Worm (Caenorhabditis elegans) whole organism, young adult: ENCODE measurements around the gene cah-1.

Experiments used
- B0019.2 ChIP-seq: fragments of 200-800 bp; sonication (Bioruptor generic); conservative IDR thresholded peaks from 2 replicates; pipeline ENCODE4 v1.3.6; 2022; ENCODE audit warnings: missing genetic modification reagents, missing genetic modification characterization, missing compliant biosample characterization
- B0035.1 ChIP-seq: sonication (generic microtip); optimal IDR thresholded peaks from 2 replicates; lab custom pipeline; 2016; ENCODE audit warnings: missing genetic modification characterization, mild to moderate bottlenecking, missing compliant biosample characterization, missing genotype, missing genetic modification reagents
- C06A6.2 ChIP-seq: fragments of 200-800 bp; sonication (Bioruptor generic); conservative IDR thresholded peaks from 2 replicates; pipeline ENCODE4 v1.3.6; 2022; ENCODE audit warnings: missing genetic modification characterization, missing compliant biosample characterization
- D2030.7 ChIP-seq: fragments of 200-800 bp; sonication (Bioruptor generic); IDR thresholded peaks from 2 replicates; pipeline ENCODE4 v1.3.6; 2022; ENCODE audit warnings: missing genetic modification reagents, missing genetic modification characterization, missing compliant biosample characterization
- F37B4.10 ChIP-seq: fragments of 200-800 bp; sonication (Bioruptor generic); IDR thresholded peaks from 2 replicates; pipeline ENCODE4 v1.3.6; 2022; ENCODE audit warnings: missing genetic modification characterization, missing compliant biosample characterization
- F52B5.7 ChIP-seq: sonication (generic microtip); optimal IDR thresholded peaks from 2 replicates; lab custom pipeline; 2016; ENCODE audit warnings: mild to moderate bottlenecking, missing genetic modification characterization, missing compliant biosample characterization
- F57A8.1 ChIP-seq: fragments of 200-800 bp; sonication (Bioruptor generic); optimal IDR thresholded peaks from 2 replicates; lab custom pipeline; 2018; ENCODE audit warnings: mild to moderate bottlenecking, missing genetic modification characterization, moderate library complexity, missing compliant biosample characterization
- F57C9.4 ChIP-seq: sonication (generic microtip); optimal IDR thresholded peaks from 2 replicates; lab custom pipeline; 2017; ENCODE audit warnings: mild to moderate bottlenecking, missing genetic modification characterization, missing compliant biosample characterization
- T07F8.4 ChIP-seq: sonication (generic microtip); optimal IDR thresholded peaks from 2 replicates; lab custom pipeline; 2016; ENCODE audit warnings: mild to moderate bottlenecking, missing genetic modification characterization, moderate library complexity, missing compliant biosample characterization
- T26A5.8 ChIP-seq: sonication (generic microtip); optimal IDR thresholded peaks from 2 replicates; lab custom pipeline; 2016; ENCODE audit warnings: missing genetic modification characterization, missing compliant biosample characterization
- Y67H2A.10 ChIP-seq: fragments of 200-800 bp; sonication (Bioruptor generic); conservative IDR thresholded peaks from 2 replicates; pipeline ENCODE4 v1.3.6; 2022; ENCODE audit warnings: missing genetic modification reagents, missing genetic modification characterization, missing compliant biosample characterization
- Y95B8A.8 ChIP-seq: fragments of 200-800 bp; sonication (Bioruptor generic); IDR thresholded peaks from 2 replicates; pipeline ENCODE4 v1.3.6; 2022; ENCODE audit warnings: missing genetic modification reagents, missing genetic modification characterization, missing compliant biosample characterization
- aptf-2 ChIP-seq: fragments of 200-800 bp; sonication (Bioruptor generic); conservative IDR thresholded peaks from 2 replicates; pipeline ENCODE4 v1.3.6; 2022; ENCODE audit warnings: missing genetic modification reagents, missing genetic modification characterization, missing compliant biosample characterization
- aptf-3 ChIP-seq: fragments of 200-800 bp; sonication (Bioruptor generic); IDR thresholded peaks from 2 replicates; pipeline ENCODE4 v1.3.6; 2022; ENCODE audit warnings: missing genetic modification characterization, missing compliant biosample characterization
- atf-7 ChIP-seq: sonication (generic microtip); optimal IDR thresholded peaks from 2 replicates; lab custom pipeline; 2017; ENCODE audit warnings: mild to moderate bottlenecking, missing genetic modification characterization, missing compliant biosample characterization
- bed-2 ChIP-seq: fragments of 200-800 bp; sonication (Bioruptor generic); IDR thresholded peaks from 2 replicates; pipeline ENCODE4 v1.3.6; 2022; ENCODE audit warnings: missing genetic modification reagents, missing genetic modification characterization, missing compliant biosample characterization
- cebp-2 ChIP-seq: fragments of 200-800 bp; sonication (Bioruptor generic); IDR thresholded peaks from 2 replicates; pipeline ENCODE4 v1.3.6; 2022; ENCODE audit warnings: missing genetic modification characterization, missing compliant biosample characterization
- ceh-79 ChIP-seq: sonication (generic microtip); optimal IDR thresholded peaks from 2 replicates; lab custom pipeline; 2017; ENCODE audit warnings: mild to moderate bottlenecking, missing genetic modification characterization, missing compliant biosample characterization
- chd-7 ChIP-seq: sonication (generic microtip); optimal IDR thresholded peaks from 2 replicates; lab custom pipeline; 2016; ENCODE audit warnings: mild to moderate bottlenecking, missing genetic modification characterization, moderate library complexity, missing compliant biosample characterization
- egrh-3 ChIP-seq: fragments of 200-800 bp; sonication (Bioruptor generic); IDR thresholded peaks from 2 replicates; pipeline ENCODE4 v1.3.6; 2022; ENCODE audit warnings: missing genetic modification reagents, missing genetic modification characterization, missing compliant biosample characterization
- fkh-3 ChIP-seq: sonication (generic microtip); optimal IDR thresholded peaks from 2 replicates; lab custom pipeline; 2016; ENCODE audit warnings: mild to moderate bottlenecking, missing genetic modification characterization, missing compliant biosample characterization
- gei-17 ChIP-seq: fragments of 200-800 bp; sonication (Bioruptor generic); optimal IDR thresholded peaks from 2 replicates; lab custom pipeline; 2018; ENCODE audit warnings: mild to moderate bottlenecking, missing genetic modification characterization, missing compliant biosample characterization
- him-1 ChIP-seq: sonication (generic microtip); optimal IDR thresholded peaks from 2 replicates; lab custom pipeline; 2016; ENCODE audit warnings: missing genotype, missing genetic modification reagents, missing genetic modification characterization, missing compliant biosample characterization
- hlh-26 ChIP-seq: fragments of 200-800 bp; sonication (Bioruptor generic); conservative IDR thresholded peaks from 2 replicates; pipeline ENCODE4 v1.3.6; 2022; ENCODE audit warnings: missing genetic modification reagents, missing genetic modification characterization, missing compliant biosample characterization
- hmg-1.2 ChIP-seq: fragments of 200-800 bp; sonication (Bioruptor generic); IDR thresholded peaks from 2 replicates; pipeline ENCODE4 v1.3.6; 2022; ENCODE audit warnings: missing genetic modification reagents, missing genetic modification characterization, missing compliant biosample characterization
- hrde-1 ChIP-seq: sonication (generic microtip); optimal IDR thresholded peaks from 2 replicates; lab custom pipeline; 2016; ENCODE audit warnings: missing genetic modification characterization, mild to moderate bottlenecking, missing compliant biosample characterization, moderate library complexity, missing genotype, missing genetic modification reagents, borderline replicate concordance
- hsf-1 ChIP-seq: fragments of 200-800 bp; sonication (Bioruptor generic); IDR thresholded peaks from 2 replicates; pipeline ENCODE4 v1.3.6; 2022; ENCODE audit warnings: missing genetic modification reagents, missing genetic modification characterization, missing compliant biosample characterization
- let-607 ChIP-seq, 2 experiments: fragments of 200-800 bp in 1 of 2; sonication (Bioruptor generic) in 1 of 2; sonication (generic microtip) in 1 of 2; optimal IDR thresholded peaks; 2 replicates each; lab custom pipeline; 2016 to 2018; ENCODE audit warnings: mild to moderate bottlenecking in 2 of 2, missing compliant biosample characterization in 2 of 2, missing genetic modification characterization in 2 of 2, moderate library complexity in 2 of 2, missing genotype in 1 of 2
- lin-35 ChIP-seq, 3 experiments: fragments of 150-350 bp in 2 of 3; sonication (generic microtip) in 1 of 3; optimal IDR thresholded peaks; 2 replicates each; lab custom pipeline; 2014 to 2018; ENCODE audit warnings: missing biosample characterization in 3 of 3, missing genetic modification characterization in 3 of 3, missing genetic modification reagents in 3 of 3
- lin-54 ChIP-seq: fragments of 200-800 bp; sonication (Bioruptor generic); optimal IDR thresholded peaks from 2 replicates; lab custom pipeline; 2018; ENCODE audit warnings: mild to moderate bottlenecking, missing genetic modification characterization, missing compliant biosample characterization
- lsy-27 ChIP-seq: sonication (generic microtip); optimal IDR thresholded peaks from 2 replicates; lab custom pipeline; 2017; ENCODE audit warnings: missing genetic modification characterization, mild to moderate bottlenecking, missing compliant biosample characterization, antibody characterized with exemption, missing genotype, borderline replicate concordance; ENCODE audit not compliant: insufficient read depth
- madf-3 ChIP-seq: fragments of 200-800 bp; sonication (Bioruptor generic); IDR thresholded peaks from 2 replicates; pipeline ENCODE4 v1.3.6; 2022; ENCODE audit warnings: missing genetic modification reagents, missing genetic modification characterization, missing compliant biosample characterization
- madf-8 ChIP-seq: fragments of 200-800 bp; sonication (Bioruptor generic); conservative IDR thresholded peaks from 2 replicates; pipeline ENCODE4 v1.3.6; 2022; ENCODE audit warnings: missing genetic modification reagents, missing genetic modification characterization, missing compliant biosample characterization
- mcd-1 ChIP-seq: fragments of 200-800 bp; sonication (Bioruptor generic); IDR thresholded peaks from 2 replicates; pipeline ENCODE4 v1.3.6; 2022; ENCODE audit warnings: missing genetic modification reagents, missing genetic modification characterization, missing compliant biosample characterization
- mes-4 ChIP-seq: sonication (generic microtip); optimal IDR thresholded peaks from 2 replicates; lab custom pipeline; 2016; ENCODE audit warnings: missing genotype, missing genetic modification characterization, missing compliant biosample characterization
- nhr-27 ChIP-seq: fragments of 200-800 bp; sonication (Bioruptor generic); optimal IDR thresholded peaks from 2 replicates; lab custom pipeline; 2018; ENCODE audit warnings: mild to moderate bottlenecking, missing genetic modification characterization, moderate library complexity, missing compliant biosample characterization
- nhr-90 ChIP-seq: sonication (generic microtip); optimal IDR thresholded peaks from 2 replicates; lab custom pipeline; 2016; ENCODE audit warnings: missing genotype, mild to moderate bottlenecking, missing genetic modification characterization, missing compliant biosample characterization
- rcor-1 ChIP-seq: fragments of 200-800 bp; sonication (Bioruptor generic); IDR thresholded peaks from 2 replicates; pipeline ENCODE4 v1.3.6; 2022; ENCODE audit warnings: missing genetic modification reagents, missing genetic modification characterization, missing compliant biosample characterization
- sdz-38 ChIP-seq: sonication (generic microtip); optimal IDR thresholded peaks from 2 replicates; lab custom pipeline; 2016; ENCODE audit warnings: missing genotype, missing genetic modification characterization, missing compliant biosample characterization
- sea-2 ChIP-seq: fragments of 200-800 bp; sonication (Bioruptor generic); IDR thresholded peaks from 2 replicates; pipeline ENCODE4 v1.3.6; 2022; ENCODE audit warnings: missing genetic modification characterization, missing compliant biosample characterization
- snpc-3.4 ChIP-seq: sonication (generic microtip); optimal IDR thresholded peaks from 2 replicates; lab custom pipeline; 2017; ENCODE audit warnings: missing genetic modification characterization, mild to moderate bottlenecking, missing compliant biosample characterization, antibody characterized with exemption, moderate library complexity, missing genotype, missing genetic modification reagents
- unc-62 ChIP-seq: fragments of 150-350 bp; optimal IDR thresholded peaks from 2 replicates; lab custom pipeline; 2014; ENCODE audit warnings: missing biosample characterization, missing genetic modification reagents, missing genetic modification characterization
- zfh-2 ChIP-seq: fragments of 200-800 bp; sonication (Bioruptor generic); conservative IDR thresholded peaks from 2 replicates; pipeline ENCODE4 v1.3.6; 2022; ENCODE audit warnings: missing genetic modification reagents, missing genetic modification characterization, missing compliant biosample characterization
- ztf-26 ChIP-seq: sonication (generic microtip); optimal IDR thresholded peaks from 2 replicates; lab custom pipeline; 2017; ENCODE audit warnings: missing genetic modification characterization, missing compliant biosample characterization
- ztf-3 ChIP-seq: fragments of 200-800 bp; sonication (Bioruptor generic); optimal IDR thresholded peaks from 2 replicates; lab custom pipeline; 2018; ENCODE audit warnings: mild to moderate bottlenecking, missing genetic modification characterization, missing compliant biosample characterization

The cah-1 gene

DNA sequence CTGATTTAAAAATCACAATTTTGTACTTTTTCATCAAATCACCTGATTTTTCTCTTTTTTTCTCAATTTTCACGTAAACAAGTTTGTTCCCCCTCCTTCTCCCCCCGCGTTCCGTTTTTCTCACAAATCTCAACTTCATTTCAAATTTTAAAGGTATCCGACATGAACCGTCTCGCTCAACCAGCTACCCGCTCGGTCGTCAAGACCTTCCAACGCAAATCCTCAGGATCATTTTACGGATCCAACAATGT is 3.9 kb downstream of the cah-1 start, which contains the start of gene cox-6A:
TSS of gene cox-6A (plus strand) at position 152 of the 251 bp plus-strand sequence.
- TF ChIP-seq F57C9.4 (tag; lab: Kevin White, UChicago) (no peak), F37B4.10 (GFP tag; lab: Robert Waterston, UW) (no peak), nhr-90 (no peak), snpc-3.4 (tag; lab: Kevin White, UChicago) (no peak), egrh-3 (GFP tag; lab: Robert Waterston, UW) (no peak), nhr-27 (no peak), sea-2 (GFP tag; lab: Robert Waterston, UW) (no peak), hsf-1 (GFP tag; lab: Robert Waterston, UW) (no peak), atf-7 (no peak), ceh-79 (no peak), mcd-1 (GFP tag; lab: Robert Waterston, UW) (no peak), zfh-2 (GFP tag; lab: Robert Waterston, UW) (no peak), lin-54 (no peak)

- peak; percentile 93 for TF ChIP-seq aptf-3
- no peak for TF ChIP-seq F57A8.1
- peak; percentile 69 for TF ChIP-seq ztf-26 (tag; lab: Kevin White, UChicago)
- TF ChIP-seq let-607 (tag; optimal IDR thresholded peaks at IDR 0.05; lab: Kevin White, UChicago) = peak; percentile 61 to 65
- peak; percentile 86 for TF ChIP-seq chd-7 (tag; lab: Kevin White, UChicago)
- TF ChIP-seq fkh-3 (tag; lab: Kevin White, UChicago) = peak; percentile 92
- TF ChIP-seq gei-17 = peak; percentile 54
- TF ChIP-seq rcor-1 = peak; percentile 78
- peak; percentile 74 for TF ChIP-seq C06A6.2 (GFP tag; lab: Robert Waterston, UW)
- peak; percentile 12; the same call in 1 of the 2 replicates for TF ChIP-seq Y67H2A.10 (GFP tag; lab: Robert Waterston, UW)
- peak; percentile 93 for TF ChIP-seq hrde-1
- peak; percentile 76; the same call in 1 of the 2 replicates for TF ChIP-seq madf-3 (GFP tag; lab: Robert Waterston, UW)
- TF ChIP-seq ceh-79 = peak; percentile 73
- peak; percentile 13 for TF ChIP-seq ztf-3 (GFP tag; lab: Kevin White, UChicago)
- TF ChIP-seq hlh-26 (GFP tag; lab: Robert Waterston, UW) = no peak
- TF ChIP-seq him-1 = peak; percentile 86
- TF ChIP-seq zfh-2 (GFP tag; lab: Robert Waterston, UW) = no peak
- TF ChIP-seq Y95B8A.8 (GFP tag; lab: Robert Waterston, UW) = peak; percentile 90
- peak; percentile 75 for TF ChIP-seq bed-2 (GFP tag; lab: Robert Waterston, UW)
- peak in 2 of 3 experiments; percentile 9 to 74 for TF ChIP-seq lin-35 (GFP tag; optimal IDR thresholded peaks at IDR 0.05; lab: Kevin White, UChicago)
- peak; percentile 9 for TF ChIP-seq lsy-27 (tag; lab: Kevin White, UChicago)
- no peak for TF ChIP-seq unc-62
- TF ChIP-seq madf-8 (GFP tag; lab: Robert Waterston, UW) = peak; percentile 66
- peak; percentile 90 for TF ChIP-seq F52B5.7 (tag; lab: Kevin White, UChicago)
- TF ChIP-seq aptf-2 (GFP tag; lab: Robert Waterston, UW) = 0 out of 2 replicates have a peak, but pooled peaks have one; percentile 23
- peak; percentile 81 for TF ChIP-seq T26A5.8 (tag; lab: Kevin White, UChicago)
- TF ChIP-seq D2030.7 (GFP tag; lab: Robert Waterston, UW) = peak; percentile 83
- TF ChIP-seq cebp-2 = peak; percentile 86; the same call in 1 of the 2 replicates
- peak; percentile 86 for TF ChIP-seq hmg-1.2 (GFP tag; lab: Robert Waterston, UW)
- peak; percentile 95 for TF ChIP-seq snpc-3.4 (tag; lab: Kevin White, UChicago)
- TF ChIP-seq mes-4 = peak; percentile 70
- TF ChIP-seq B0035.1 (tag; lab: Kevin White, UChicago) = peak; percentile 80
- TF ChIP-seq T07F8.4 (tag; lab: Kevin White, UChicago) = peak; percentile 40
- peak; percentile 62; the same call in 1 of the 2 replicates for TF ChIP-seq B0019.2 (GFP tag; lab: Robert Waterston, UW)
- TF ChIP-seq sdz-38 (tag; lab: Kevin White, UChicago) = no peak
These were observed 4.5 kb downstream of the cah-1 start for ce11 chrIII:5080700-5081572.
